Fruit fly (Drosophila melanogaster) whole organism, prepupa: ENCODE results near the gene CG16779.
A peak's percentile ranks its signal among the peaks of the same experiment; 100 is the strongest.

ENCODE experiments used
- CG10631 ChIP-seq: fragments of 200-800 bp; sonication (Bioruptor generic); optimal IDR thresholded peaks from 2 replicates; lab custom pipeline; 2016; ENCODE audit warnings: missing biosample characterization, missing genetic modification characterization
- CG10669 ChIP-seq: fragments of 200-800 bp; sonication (Bioruptor generic); optimal IDR thresholded peaks from 3 replicates; lab custom pipeline; 2018; ENCODE audit warnings: missing biosample characterization, mild to moderate bottlenecking, missing genetic modification characterization, moderate library complexity
- CG11294 ChIP-seq: fragments of 200-800 bp; sonication (Bioruptor generic); IDR thresholded peaks from 2 replicates; pipeline ENCODE4 v1.3.6; 2022; ENCODE audit warnings: missing biosample characterization, missing genetic modification characterization
- CG11762 ChIP-seq: fragments of 200-800 bp; sonication (Bioruptor generic); optimal IDR thresholded peaks from 3 replicates; lab custom pipeline; 2016; ENCODE audit warnings: missing biosample characterization, missing genetic modification characterization; ENCODE audit not compliant: insufficient read depth
- CG11902 ChIP-seq: fragments of 200-800 bp; sonication (Bioruptor generic); optimal IDR thresholded peaks from 3 replicates; lab custom pipeline; 2016; ENCODE audit warnings: missing biosample characterization, missing genetic modification characterization
- CG16779 ChIP-seq: fragments of 200-800 bp; sonication (Bioruptor generic); optimal IDR thresholded peaks from 3 replicates; lab custom pipeline; 2017; ENCODE audit warnings: missing biosample characterization, mild to moderate bottlenecking, missing genetic modification characterization
- CG3032 ChIP-seq: fragments of 200-800 bp; optimal IDR thresholded peaks from 2 replicates; lab custom pipeline; 2019; ENCODE audit warnings: missing biosample characterization, mild to moderate bottlenecking, missing genetic modification characterization, moderate library complexity
- CG32006 ChIP-seq: fragments of 200-800 bp; sonication (Bioruptor generic); optimal IDR thresholded peaks from 3 replicates; lab custom pipeline; 2017; ENCODE audit warnings: missing biosample characterization, mild to moderate bottlenecking, missing genetic modification characterization
- CG34406 ChIP-seq: fragments of 200-800 bp; sonication (Bioruptor generic); optimal IDR thresholded peaks from 3 replicates; lab custom pipeline; 2016; ENCODE audit warnings: missing biosample characterization, missing genetic modification characterization
- CG6792 ChIP-seq: fragments of 200-800 bp; sonication (Bioruptor generic); optimal IDR thresholded peaks from 3 replicates; lab custom pipeline; 2016; ENCODE audit warnings: missing biosample characterization, missing genetic modification characterization
- CG6808 ChIP-seq: fragments of 200-800 bp; sonication (Bioruptor generic); optimal IDR thresholded peaks from 3 replicates; lab custom pipeline; 2017; ENCODE audit warnings: missing biosample characterization, missing genetic modification characterization, mild to moderate bottlenecking, moderate library complexity, missing genetic modification reagents
- CG7368 ChIP-seq: fragments of 200-800 bp; sonication (Bioruptor generic); optimal IDR thresholded peaks from 3 replicates; lab custom pipeline; 2016; ENCODE audit warnings: missing biosample characterization, missing genetic modification characterization
- CG8319 ChIP-seq: fragments of 200-800 bp; sonication (Bioruptor generic); optimal IDR thresholded peaks from 3 replicates; lab custom pipeline; 2016; ENCODE audit warnings: missing biosample characterization, missing genetic modification characterization
- CG9139 ChIP-seq: fragments of 200-800 bp; sonication (Bioruptor generic); optimal IDR thresholded peaks from 3 replicates; lab custom pipeline; 2017; ENCODE audit warnings: missing biosample characterization, mild to moderate bottlenecking, missing genetic modification characterization
- Eip78C ChIP-seq: fragments of 200-800 bp; sonication (Bioruptor generic); peaks from one replicate; lab custom pipeline; 2016; ENCODE audit warnings: missing biosample characterization, missing genetic modification characterization
- Eip93F ChIP-seq: fragments of 200-800 bp; sonication (Bioruptor generic); optimal IDR thresholded peaks from 2 replicates; lab custom pipeline; 2016; ENCODE audit warnings: missing biosample characterization, mild to moderate bottlenecking, missing genetic modification characterization
- Ets21C ChIP-seq: fragments of 200-800 bp; sonication (Bioruptor generic); optimal IDR thresholded peaks from 3 replicates; lab custom pipeline; 2016; ENCODE audit warnings: missing biosample characterization, missing genetic modification characterization
- Gug ChIP-seq: fragments of 200-800 bp; sonication (Bioruptor generic); IDR thresholded peaks from 2 replicates; pipeline ENCODE4 v1.3.6; 2022; ENCODE audit warnings: missing biosample characterization, missing genetic modification characterization
- Hr4 ChIP-seq: fragments of 200-800 bp; sonication (Bioruptor generic); optimal IDR thresholded peaks from 3 replicates; lab custom pipeline; 2016; ENCODE audit warnings: missing biosample characterization, missing genetic modification characterization
- Lpt ChIP-seq: fragments of 200-800 bp; sonication (Bioruptor generic); optimal IDR thresholded peaks from 3 replicates; lab custom pipeline; 2016; ENCODE audit warnings: missing biosample characterization, missing genetic modification characterization
- Met ChIP-seq: fragments of 200-800 bp; sonication (Bioruptor generic); optimal IDR thresholded peaks from 3 replicates; lab custom pipeline; 2016; ENCODE audit warnings: missing biosample characterization, missing genetic modification characterization
- OdsH ChIP-seq: fragments of 200-800 bp; sonication (Bioruptor generic); optimal IDR thresholded peaks from 3 replicates; lab custom pipeline; 2016; ENCODE audit warnings: missing biosample characterization, missing genetic modification characterization
- Smox ChIP-seq: fragments of 200-800 bp; sonication (Bioruptor generic); optimal IDR thresholded peaks from 3 replicates; lab custom pipeline; 2016; ENCODE audit warnings: missing biosample characterization, missing genetic modification characterization
- Sox102F ChIP-seq: fragments of 200-800 bp; sonication (Bioruptor generic); optimal IDR thresholded peaks from 2 replicates; lab custom pipeline; 2016; ENCODE audit warnings: missing biosample characterization, mild to moderate bottlenecking, missing genetic modification characterization
- Sox14 ChIP-seq: fragments of 200-800 bp; sonication (Bioruptor generic); optimal IDR thresholded peaks from 3 replicates; lab custom pipeline; 2016; ENCODE audit warnings: missing biosample characterization, missing genetic modification characterization
- achi ChIP-seq: fragments of 200-800 bp; sonication (Bioruptor generic); optimal IDR thresholded peaks from 3 replicates; lab custom pipeline; 2016; ENCODE audit warnings: missing biosample characterization, missing genetic modification characterization
- cyc ChIP-seq: fragments of 200-800 bp; sonication (Bioruptor generic); optimal IDR thresholded peaks from 3 replicates; lab custom pipeline; 2016; ENCODE audit warnings: missing biosample characterization, missing genetic modification characterization
- dac ChIP-seq: fragments of 200-800 bp; sonication (Bioruptor generic); optimal IDR thresholded peaks from 2 replicates; lab custom pipeline; 2017; ENCODE audit warnings: missing biosample characterization, mild to moderate bottlenecking, missing genetic modification characterization
- dsx ChIP-seq: fragments of 200-800 bp; optimal IDR thresholded peaks from 3 replicates; lab custom pipeline; 2019; ENCODE audit warnings: missing biosample characterization, mild to moderate bottlenecking, missing genetic modification characterization, moderate library complexity; ENCODE audit not compliant: poor library complexity, severe bottlenecking
- eg ChIP-seq: fragments of 200-800 bp; sonication (Bioruptor generic); IDR thresholded peaks from 3 replicates; pipeline ENCODE4 v1.3.6; 2022; ENCODE audit warnings: missing biosample characterization, missing genetic modification characterization
- esn ChIP-seq: fragments of 200-800 bp; sonication (Bioruptor generic); optimal IDR thresholded peaks from 2 replicates; lab custom pipeline; 2016; ENCODE audit warnings: missing biosample characterization, mild to moderate bottlenecking, missing genetic modification characterization, moderate library complexity
- fd59A ChIP-seq: fragments of 200-800 bp; sonication (Bioruptor generic); optimal IDR thresholded peaks from 2 replicates; lab custom pipeline; 2017; ENCODE audit warnings: missing biosample characterization, mild to moderate bottlenecking, missing genetic modification characterization, missing genetic modification reagents
- fd85E ChIP-seq: fragments of 200-800 bp; sonication (Bioruptor generic); optimal IDR thresholded peaks from 3 replicates; lab custom pipeline; 2016; ENCODE audit warnings: missing biosample characterization, missing genetic modification characterization
- fkh ChIP-seq: fragments of 200-800 bp; sonication (Bioruptor generic); optimal IDR thresholded peaks from 3 replicates; lab custom pipeline; 2017; ENCODE audit warnings: missing biosample characterization, mild to moderate bottlenecking, missing genetic modification characterization, moderate library complexity
- net ChIP-seq: fragments of 200-800 bp; sonication (Bioruptor generic); optimal IDR thresholded peaks from 3 replicates; lab custom pipeline; 2016; ENCODE audit warnings: missing biosample characterization, missing genetic modification characterization
- pdm3 ChIP-seq: fragments of 200-800 bp; sonication (Bioruptor generic); optimal IDR thresholded peaks from 3 replicates; lab custom pipeline; 2016; ENCODE audit warnings: missing biosample characterization, missing genetic modification characterization
- salr ChIP-seq, 2 experiments: fragments of 200-800 bp; sonication (Bioruptor generic); optimal IDR thresholded peaks; 3 replicates each; lab custom pipeline; 2016 to 2018; ENCODE audit warnings: missing biosample characterization in 2 of 2, missing genetic modification characterization in 2 of 2, mild to moderate bottlenecking in 1 of 2
- spab ChIP-seq: fragments of 200-800 bp; sonication (Bioruptor generic); optimal IDR thresholded peaks from 2 replicates; lab custom pipeline; 2017; ENCODE audit warnings: missing biosample characterization, mild to moderate bottlenecking, missing genetic modification characterization, missing genetic modification reagents
- ss ChIP-seq, 2 experiments: fragments of 200-800 bp; sonication (Bioruptor generic); optimal IDR thresholded peaks; 2 replicates in 1 of 2; 3 replicates in 1 of 2; lab custom pipeline; 2017 to 2018; ENCODE audit warnings: mild to moderate bottlenecking in 2 of 2, missing biosample characterization in 2 of 2, missing genetic modification characterization in 2 of 2, moderate library complexity in 1 of 2

Gene CG16779

dm6 chr3R:9434543-9435407 lies 58.7 kb downstream of the CG16779 start (continued):
- TF ChIP-seq CG11762 (GFP tag; lab: Kevin White, UChicago) = peak; percentile 33
- TF ChIP-seq CG9139 (GFP tag; lab: Kevin White, UChicago) = no peak
- no peak for TF ChIP-seq Ets21C (GFP tag; lab: Kevin White, UChicago)
- TF ChIP-seq CG11902 (GFP tag; lab: Kevin White, UChicago) = no peak
- TF ChIP-seq salr (GFP tag; optimal IDR thresholded peaks at IDR 0.05; lab: Kevin White, UChicago) = peak in 1 of 2 experiments; percentile 78
- peak; percentile 22 for TF ChIP-seq Lpt (GFP tag; lab: Kevin White, UChicago)
- peak; percentile 86 for TF ChIP-seq Eip78C (GFP tag; lab: Kevin White, UChicago)
- TF ChIP-seq CG3032 (tag; lab: Kevin White, UChicago) = no peak
- no peak for TF ChIP-seq Smox
- no peak for TF ChIP-seq ss (GFP tag; optimal IDR thresholded peaks at IDR 0.05; lab: Kevin White, UChicago)
- TF ChIP-seq fd85E (GFP tag; lab: Kevin White, UChicago) = no peak
- TF ChIP-seq Sox14 = peak; percentile 39
- peak; percentile 2 for TF ChIP-seq spab
- peak; percentile 17 for TF ChIP-seq CG34406 (GFP tag; lab: Kevin White, UChicago)
- TF ChIP-seq net (GFP tag; lab: Kevin White, UChicago) = peak; percentile 74
- TF ChIP-seq eg (GFP tag; lab: Robert Waterston, UW) = peak; percentile 95
- peak; percentile 31 for TF ChIP-seq CG7368 (GFP tag; lab: Kevin White, UChicago)
- TF ChIP-seq OdsH = peak; percentile 73
- TF ChIP-seq dac (GFP tag; lab: Kevin White, UChicago) = peak; percentile 63
- TF ChIP-seq pdm3 (GFP tag; lab: Kevin White, UChicago) = no peak
- TF ChIP-seq dsx (GFP tag; lab: Kevin White, UChicago) = no peak
- peak; percentile 38 for TF ChIP-seq CG6792 (GFP tag; lab: Kevin White, UChicago)
- TF ChIP-seq Gug (GFP tag; lab: Robert Waterston, UW) = peak; percentile 84
- TF ChIP-seq fkh (GFP tag; lab: Kevin White, UChicago) = peak; percentile 89
- peak; percentile 3 for TF ChIP-seq fd59A (GFP tag; lab: Kevin White, UChicago)
- no peak for TF ChIP-seq CG6808
- TF ChIP-seq CG32006 (GFP tag; lab: Kevin White, UChicago) = peak; percentile 85
- TF ChIP-seq CG11294 (GFP tag; lab: Robert Waterston, UW) = peak; percentile 88
- peak; percentile 41 for TF ChIP-seq esn (GFP tag; lab: Kevin White, UChicago)
- TF ChIP-seq achi (GFP tag; lab: Kevin White, UChicago) = peak; percentile 73
- TF ChIP-seq, all 60 proteins: peak for 37

dm6 chr3R:9433774-9434173 lies 59.7 kb downstream of the CG16779 start:
- TF ChIP-seq CG16779 (tag; lab: Kevin White, UChicago) (no peak), achi (GFP tag; lab: Kevin White, UChicago) (no peak), CG3032 (tag; lab: Kevin White, UChicago) (no peak), CG11294 (GFP tag; lab: Robert Waterston, UW) (no peak), CG10631 (GFP tag; lab: Kevin White, UChicago) (no peak), eg (GFP tag; lab: Robert Waterston, UW) (no peak), Sox102F (no peak), Met (GFP tag; lab: Kevin White, UChicago) (no peak), CG8319 (no peak), CG10669 (GFP tag; lab: Kevin White, UChicago) (no peak), CG9139 (GFP tag; lab: Kevin White, UChicago) (no peak), pdm3 (GFP tag; lab: Kevin White, UChicago) (no peak), cyc (GFP tag; lab: Kevin White, UChicago) (no peak), Hr4 (GFP tag; lab: Kevin White, UChicago) (no peak), Eip93F (GFP tag; lab: Kevin White, UChicago) (no peak)
